Fruit fly (Drosophila melanogaster): ENCODE data around the gene PGRP-SB2.

PGRP-SB2 gene

dm6 chr3L:16713446-16714192 lies 12.7 kb upstream of the PGRP-SB2 start (continued):
- TF ChIP-seq CG2116 (GFP tag; optimal IDR thresholded peaks at IDR 0.05) (peak; percentile 65), BEAF-32 (GFP tag; optimal IDR thresholded peaks at IDR 0.05) (peak; percentile 18), E2f2 (GFP tag; IDR thresholded peaks at IDR 0.05) (peak; percentile 84), CG4328 (GFP tag; optimal IDR thresholded peaks at IDR 0.05) (peak; percentile 4), sens (GFP tag) (peak; percentile 72), hb (GFP tag; IDR thresholded peaks at IDR 0.05; ENCODE audit: partially characterized antibody) (peak; percentile 60; the same call in 1 of the 3 replicates), pho (GFP tag; optimal IDR thresholded peaks at IDR 0.05) (no peak), CG3995 (GFP tag; optimal IDR thresholded peaks at IDR 0.05) (peak; percentile 35), Hr78 (GFP tag; optimal IDR thresholded peaks at IDR 0.05) (no peak), CG43689 (GFP tag; IDR thresholded peaks at IDR 0.05) (no peak), Nf-YC (tag; optimal IDR thresholded peaks at IDR 0.05) (peak; percentile 58), Trl (optimal IDR thresholded peaks at IDR 0.05) (peak; percentile 59 to 68), Trl (GFP tag; optimal IDR thresholded peaks at IDR 0.05) (no peak), Dp (GFP tag; optimal IDR thresholded peaks at IDR 0.05) (peak; percentile 76), twi (tag; optimal IDR thresholded peaks at IDR 0.05) (peak; percentile 11), CG6254 (GFP tag; optimal IDR thresholded peaks at IDR 0.05) (peak; percentile 64), ems (GFP tag; optimal IDR thresholded peaks at IDR 0.05) (no peak), Doc3 (GFP tag; IDR thresholded peaks at IDR 0.05; ENCODE audit: partially characterized antibody) (peak; percentile 59; the same call in 1 of the 3 replicates), so (GFP tag; IDR thresholded peaks at IDR 0.05) (0 out of 3 replicates have a peak, but pooled peaks have one; percentile 9), Scr (GFP tag; IDR thresholded peaks at IDR 0.05; ENCODE audit: partially characterized antibody) (peak; percentile 60), stwl (tag; optimal IDR thresholded peaks at IDR 0.05) (peak; percentile 31), CG7963 (GFP tag; IDR thresholded peaks at IDR 0.05; ENCODE audit: partially characterized antibody) (peak; percentile 60; the same call in 2 of the 3 replicates), trem (tag; optimal IDR thresholded peaks at IDR 0.05) (peak; percentile 14), CG6791 (GFP tag; IDR thresholded peaks at IDR 0.05; ENCODE audit: partially characterized antibody) (peak; percentile 61; the same call in 1 of the 3 replicates), vnd (GFP tag; IDR thresholded peaks at IDR 0.05; ENCODE audit: partially characterized antibody) (peak; percentile 64), Myb (GFP tag; optimal IDR thresholded peaks at IDR 0.05) (peak; percentile 19), Drgx (GFP tag; IDR thresholded peaks at IDR 0.05) (no peak), CG13287 (GFP tag; IDR thresholded peaks at IDR 0.05; ENCODE audit: partially characterized antibody) (peak; percentile 71), CG6854 (GFP tag; optimal IDR thresholded peaks at IDR 0.05) (peak; percentile 33), NfI (GFP tag; optimal IDR thresholded peaks at IDR 0.05) (no peak), Opbp (GFP tag; IDR thresholded peaks at IDR 0.05; ENCODE audit: partially characterized antibody) (peak; percentile 66; the same call in 2 of the 3 replicates), CG4730 (GFP tag; IDR thresholded peaks at IDR 0.05) (no peak)

dm6 chr3L:16714193-16714538 lies 12.2 kb upstream of the PGRP-SB2 start:
- TF ChIP-seq gcm2 (GFP tag; optimal IDR thresholded peaks at IDR 0.05) (no peak), CG8388 (GFP tag; optimal IDR thresholded peaks at IDR 0.05) (no peak), tap (tag; optimal IDR thresholded peaks at IDR 0.05) (no peak), Sin3A (optimal IDR thresholded peaks at IDR 0.05) (no peak), Lim3 (GFP tag; IDR thresholded peaks at IDR 0.05) (no peak), CG12942 (GFP tag; optimal IDR thresholded peaks at IDR 0.05) (no peak), ttk (GFP tag; IDR thresholded peaks at IDR 0.05) (no peak), cato (GFP tag; optimal IDR thresholded peaks at IDR 0.05; ENCODE audit: borderline replicate concordance) (no peak), Sry-β (GFP tag; optimal IDR thresholded peaks at IDR 0.05) (no peak), CG3995 (GFP tag; optimal IDR thresholded peaks at IDR 0.05) (no peak), bbx (GFP tag; IDR thresholded peaks at IDR 0.05; ENCODE audit: partially characterized antibody) (no peak), Lpt (GFP tag; optimal IDR thresholded peaks at IDR 0.05) (no peak), bab2 (GFP tag; optimal IDR thresholded peaks at IDR 0.05) (peak; percentile 11), ci (GFP tag; IDR thresholded peaks at IDR 0.05) (peak; percentile 48; the same call in 1 of the 3 replicates), Oli (tag; optimal IDR thresholded peaks at IDR 0.05) (peak; percentile 2), phol (tag; optimal IDR thresholded peaks at IDR 0.05) (no peak), wek (GFP tag; optimal IDR thresholded peaks at IDR 0.05) (no peak), Hr3 (GFP tag; optimal IDR thresholded peaks at IDR 0.05) (no peak), CG14014 (GFP tag; IDR thresholded peaks at IDR 0.05) (no peak)
